Worm (Caenorhabditis elegans) whole organism, midembryonic: ENCODE results near the gene T22B3.3.

Source experiments
- T22C8.4 ChIP-seq: fragments of 200-800 bp; sonication (Bioruptor generic); IDR thresholded peaks from 2 replicates; pipeline ENCODE4 v1.3.6; 2022; ENCODE audit warnings: missing genetic modification characterization, missing compliant biosample characterization
- cog-1 ChIP-seq: sonication (generic microtip); optimal IDR thresholded peaks from 2 replicates; lab custom pipeline; 2016; ENCODE audit warnings: missing genetic modification characterization, missing compliant biosample characterization
- flt-1 ChIP-seq: fragments of 200-800 bp; sonication (Bioruptor generic); IDR thresholded peaks from 2 replicates; pipeline ENCODE4 v1.3.6; 2022; ENCODE audit warnings: missing genetic modification characterization, missing compliant biosample characterization
- klf-2 ChIP-seq: fragments of 200-800 bp; sonication (Bioruptor generic); conservative IDR thresholded peaks from 2 replicates; pipeline ENCODE4 v1.3.6; 2022; ENCODE audit warnings: missing genetic modification reagents, missing genetic modification characterization, missing compliant biosample characterization
- med-1 ChIP-seq: sonication (generic microtip); optimal IDR thresholded peaks from 2 replicates; lab custom pipeline; 2017; ENCODE audit warnings: missing genetic modification characterization, mild to moderate bottlenecking, missing compliant biosample characterization, antibody characterized with exemption, missing genetic modification reagents; ENCODE audit not compliant: insufficient read depth
- ref-1 ChIP-seq: fragments of 200-800 bp; sonication (Bioruptor generic); conservative IDR thresholded peaks from 2 replicates; pipeline ENCODE4 v1.3.6; 2022; ENCODE audit warnings: missing genetic modification reagents, missing genetic modification characterization, missing compliant biosample characterization
- tab-1 ChIP-seq: fragments of 200-800 bp; sonication (Bioruptor generic); IDR thresholded peaks from 2 replicates; pipeline ENCODE4 v1.3.6; 2022; ENCODE audit warnings: missing genetic modification characterization, missing compliant biosample characterization
- ztf-23 ChIP-seq: fragments of 200-800 bp; sonication (Bioruptor generic); IDR thresholded peaks from 2 replicates; pipeline ENCODE4 v1.3.6; 2022; ENCODE audit warnings: missing genetic modification reagents, missing genetic modification characterization, missing compliant biosample characterization
- ztf-29 ChIP-seq: fragments of 200-800 bp; sonication (Bioruptor generic); IDR thresholded peaks from 2 replicates; pipeline ENCODE4 v1.3.6; 2022; ENCODE audit warnings: missing genetic modification reagents, missing genetic modification characterization, missing compliant biosample characterization

The T22B3.3 gene

ce11 chrIV:11703685-11704296 is at the start of gene T22B3.3, which contains the start of gene alg-3:
Gene T22B3.3, minus strand, starts transcription at chrIV:11703785.
Gene alg-3, plus strand, starts transcription at chrIV:11704246.
- TF ChIP-seq med-1 (no peak), ztf-23 (GFP tag; lab: Robert Waterston, UW) (no peak), cog-1 (tag; lab: Kevin White, UChicago) (no peak), ref-1 (no peak), flt-1 (GFP tag; lab: Robert Waterston, UW) (no peak), tab-1 (GFP tag; lab: Robert Waterston, UW) (no peak), ztf-29 (GFP tag; lab: Robert Waterston, UW) (no peak), T22C8.4 (GFP tag; lab: Robert Waterston, UW) (no peak), klf-2 (GFP tag; lab: Robert Waterston, UW) (no peak)

- TF ChIP-seq T22C8.4 (GFP tag; lab: Robert Waterston, UW) = no peak
- TF ChIP-seq med-1 = no peak
- no peak for TF ChIP-seq ztf-23 (GFP tag; lab: Robert Waterston, UW)
- TF ChIP-seq ref-1 = no peak
- no peak for TF ChIP-seq flt-1 (GFP tag; lab: Robert Waterston, UW)
- TF ChIP-seq tab-1 (GFP tag; lab: Robert Waterston, UW) = no peak
- TF ChIP-seq cog-1 (tag; lab: Kevin White, UChicago) = no peak
- no peak for TF ChIP-seq klf-2 (GFP tag; lab: Robert Waterston, UW)
- no peak for TF ChIP-seq ztf-29 (GFP tag; lab: Robert Waterston, UW)
Observed at ce11 chrIV:11748852-11749251, 45.3 kb upstream of the T22B3.3 start, which contains the start of gene T12A7.6. Gene T12A7.6, plus strand, starts transcription at chrIV:11749220.

- no peak for TF ChIP-seq ztf-23 (GFP tag; lab: Robert Waterston, UW)
- TF ChIP-seq T22C8.4 (GFP tag; lab: Robert Waterston, UW) = no peak
- no peak for TF ChIP-seq klf-2 (GFP tag; lab: Robert Waterston, UW)
- TF ChIP-seq tab-1 (GFP tag; lab: Robert Waterston, UW) = no peak
- TF ChIP-seq ztf-29 (GFP tag; lab: Robert Waterston, UW) = no peak
Observed at ce11 chrIV:11745340-11745739, 41.8 kb upstream of the T22B3.3 start, which contains the start of gene gem-4. Gene gem-4, plus strand, starts transcription at chrIV:11745640.

- TF ChIP-seq ref-1 = no peak
- TF ChIP-seq flt-1 (GFP tag; lab: Robert Waterston, UW) = no peak
Observed at ce11 chrIV:11744287-11744686, 40.7 kb upstream of the T22B3.3 start.

- TF ChIP-seq T22C8.4 (GFP tag; lab: Robert Waterston, UW) (no peak), med-1 (no peak), klf-2 (GFP tag; lab: Robert Waterston, UW) (no peak), cog-1 (tag; lab: Kevin White, UChicago) (no peak), ztf-29 (GFP tag; lab: Robert Waterston, UW) (no peak), ref-1 (no peak), ztf-23 (GFP tag; lab: Robert Waterston, UW) (no peak), flt-1 (GFP tag; lab: Robert Waterston, UW) (no peak), tab-1 (GFP tag; lab: Robert Waterston, UW) (no peak)
Observed at ce11 chrIV:11743813-11744212, 40.2 kb upstream of the T22B3.3 start.

ce11 chrIV:11742406-11742805 is 38.8 kb upstream of the T22B3.3 start, which contains the start of gene K01A6.5:
Gene K01A6.5, plus strand, starts transcription at chrIV:11742706.
- no peak for TF ChIP-seq med-1
- TF ChIP-seq ref-1 = no peak
- TF ChIP-seq T22C8.4 (GFP tag; lab: Robert Waterston, UW) = no peak
- no peak for TF ChIP-seq flt-1 (GFP tag; lab: Robert Waterston, UW)
- no peak for TF ChIP-seq ztf-29 (GFP tag; lab: Robert Waterston, UW)
- no peak for TF ChIP-seq tab-1 (GFP tag; lab: Robert Waterston, UW)
- no peak for TF ChIP-seq ztf-23 (GFP tag; lab: Robert Waterston, UW)
- no peak for TF ChIP-seq cog-1 (tag; lab: Kevin White, UChicago)
- TF ChIP-seq klf-2 (GFP tag; lab: Robert Waterston, UW) = no peak

- no peak for TF ChIP-seq cog-1 (tag; lab: Kevin White, UChicago)
- no peak for TF ChIP-seq T22C8.4 (GFP tag; lab: Robert Waterston, UW)
- no peak for TF ChIP-seq ref-1
- TF ChIP-seq klf-2 (GFP tag; lab: Robert Waterston, UW) = no peak
- no peak for TF ChIP-seq ztf-23 (GFP tag; lab: Robert Waterston, UW)
- TF ChIP-seq med-1 = no peak
- TF ChIP-seq tab-1 (GFP tag; lab: Robert Waterston, UW) = no peak
- no peak for TF ChIP-seq flt-1 (GFP tag; lab: Robert Waterston, UW)
- TF ChIP-seq ztf-29 (GFP tag; lab: Robert Waterston, UW) = no peak
Observed at ce11 chrIV:11740204-11740603, 36.6 kb upstream of the T22B3.3 start, which contains the start of gene K01A6.4. Gene K01A6.4, minus strand, starts transcription at chrIV:11740304.

ce11 chrIV:11738092-11738617 is 34.6 kb upstream of the T22B3.3 start, which contains the start of gene K01A6.7:
Gene K01A6.7, minus strand, starts transcription at chrIV:11738567.
- no peak for TF ChIP-seq cog-1 (tag; lab: Kevin White, UChicago)
- TF ChIP-seq flt-1 (GFP tag; lab: Robert Waterston, UW) = no peak
- TF ChIP-seq ref-1 = no peak
- no peak for TF ChIP-seq klf-2 (GFP tag; lab: Robert Waterston, UW)
- no peak for TF ChIP-seq T22C8.4 (GFP tag; lab: Robert Waterston, UW)
- TF ChIP-seq ztf-29 (GFP tag; lab: Robert Waterston, UW) = no peak
- no peak for TF ChIP-seq med-1
- no peak for TF ChIP-seq ztf-23 (GFP tag; lab: Robert Waterston, UW)
- no peak for TF ChIP-seq tab-1 (GFP tag; lab: Robert Waterston, UW)

- no peak for TF ChIP-seq tab-1 (GFP tag; lab: Robert Waterston, UW)
- TF ChIP-seq klf-2 (GFP tag; lab: Robert Waterston, UW) = no peak
- no peak for TF ChIP-seq ref-1
Observed at ce11 chrIV:11737269-11737668, 33.7 kb upstream of the T22B3.3 start, which contains the start of gene K01A6.8. Gene K01A6.8, minus strand, starts transcription at chrIV:11737369.
